Worm (Caenorhabditis elegans) whole organism, L3 larva: Measurements from ENCODE around the gene C55C3.4.

Experiments
- ama-1 ChIP-seq: fragments of 150-350 bp; optimal IDR thresholded peaks from 2 replicates; lab custom pipeline; 2018
- ceh-16 ChIP-seq: sonication (generic microtip); optimal IDR thresholded peaks from 2 replicates; lab custom pipeline; 2017; ENCODE audit warnings: missing biosample characterization, missing genetic modification characterization
- ceh-82 ChIP-seq: fragments of 150-350 bp; optimal IDR thresholded peaks from 2 replicates; lab custom pipeline; 2014; ENCODE audit warnings: missing biosample characterization, missing genetic modification characterization
- elt-1 ChIP-seq: fragments of 150-350 bp; optimal IDR thresholded peaks from 2 replicates; lab custom pipeline; 2014; ENCODE audit warnings: missing biosample characterization, missing genetic modification characterization
- elt-2 ChIP-seq: sonication (generic microtip); optimal IDR thresholded peaks from 2 replicates; lab custom pipeline; 2016; ENCODE audit warnings: missing genetic modification reagents, mild to moderate bottlenecking, missing genetic modification characterization, missing compliant biosample characterization
- fkh-10 ChIP-seq: sonication (generic microtip); optimal IDR thresholded peaks from 2 replicates; lab custom pipeline; 2017; ENCODE audit warnings: missing biosample characterization, missing genetic modification reagents, missing genetic modification characterization
- lin-39 ChIP-seq: fragments of 150-350 bp; optimal IDR thresholded peaks from 2 replicates; lab custom pipeline; 2018; ENCODE audit warnings: missing biosample characterization, missing genetic modification reagents, missing genetic modification characterization
- mdl-1 ChIP-seq: fragments of 150-350 bp; optimal IDR thresholded peaks from 2 replicates; lab custom pipeline; 2014; ENCODE audit warnings: missing biosample characterization, missing genetic modification characterization
- mml-1 ChIP-seq: fragments of 150-350 bp; sonication (generic microtip); optimal IDR thresholded peaks from 3 replicates; lab custom pipeline; 2014; ENCODE audit warnings: missing biosample characterization, missing genetic modification characterization
- nhr-11 ChIP-seq: fragments of 150-350 bp; optimal IDR thresholded peaks from 2 replicates; lab custom pipeline; 2014; ENCODE audit warnings: missing biosample characterization, missing genetic modification characterization
- nhr-12 ChIP-seq: fragments of 150-350 bp; optimal IDR thresholded peaks from 2 replicates; lab custom pipeline; 2014; ENCODE audit warnings: missing biosample characterization, missing genetic modification characterization
- tbx-2 ChIP-seq: sonication (generic microtip); optimal IDR thresholded peaks from 2 replicates; lab custom pipeline; 2016; ENCODE audit warnings: mild to moderate bottlenecking, missing genetic modification characterization, missing compliant biosample characterization
- ztf-11 ChIP-seq: fragments of 150-350 bp; optimal IDR thresholded peaks from 2 replicates; lab custom pipeline; 2014; ENCODE audit warnings: missing biosample characterization, missing genetic modification characterization

DNA sequence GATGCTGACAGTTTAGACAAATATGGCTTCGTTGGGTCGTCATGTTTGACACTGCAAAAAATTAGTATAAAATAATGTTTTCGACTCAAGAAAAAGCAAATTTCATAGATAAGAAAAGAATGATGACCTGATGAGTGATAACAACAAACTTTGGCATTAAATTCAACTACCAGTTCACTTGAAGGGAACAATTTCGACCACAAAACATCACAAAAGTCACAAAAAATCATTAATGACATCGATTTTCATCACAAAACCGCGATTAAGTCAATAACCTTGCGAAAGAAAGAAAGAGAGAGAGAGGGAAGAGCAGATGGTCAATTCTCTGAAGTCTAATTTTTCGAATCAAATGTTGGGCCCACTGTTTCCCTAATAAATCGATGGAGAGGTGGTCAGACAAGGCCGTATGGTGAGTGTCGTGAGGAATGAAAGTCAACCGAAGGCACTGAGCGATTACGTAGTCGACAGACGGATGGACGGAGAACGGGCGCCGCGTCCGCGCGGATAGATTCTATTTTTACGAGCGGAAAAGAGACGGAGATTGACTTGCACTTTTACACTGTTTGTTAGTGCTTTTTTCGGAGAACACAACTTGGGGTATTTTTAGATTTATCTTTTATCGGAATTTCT lies 13.5 kb downstream of the C55C3.4 start, which contains the start of gene bec-1:
- TF ChIP-seq ztf-11 (tag; lab: Kevin White, UChicago) (no peak), ceh-82 (tag; lab: Kevin White, UChicago) (no peak), elt-1 (no peak), nhr-12 (tag; lab: Kevin White, UChicago) (no peak), tbx-2 (no peak), ceh-16 (tag; lab: Kevin White, UChicago) (no peak), fkh-10 (GFP tag; lab: Kevin White, UChicago) (no peak), lin-39 (tag; lab: Kevin White, UChicago) (no peak), mdl-1 (tag; lab: Kevin White, UChicago) (no peak), nhr-11 (no peak), elt-2 (tag; lab: Kevin White, UChicago) (peak; percentile 43), mml-1 (tag; lab: Kevin White, UChicago) (no peak), ama-1 (lab: Kevin White, UChicago) (peak; percentile 65)
